Worm (Caenorhabditis elegans): ENCODE results near the gene fbxa-144.

The fbxa-144 gene

DNA sequence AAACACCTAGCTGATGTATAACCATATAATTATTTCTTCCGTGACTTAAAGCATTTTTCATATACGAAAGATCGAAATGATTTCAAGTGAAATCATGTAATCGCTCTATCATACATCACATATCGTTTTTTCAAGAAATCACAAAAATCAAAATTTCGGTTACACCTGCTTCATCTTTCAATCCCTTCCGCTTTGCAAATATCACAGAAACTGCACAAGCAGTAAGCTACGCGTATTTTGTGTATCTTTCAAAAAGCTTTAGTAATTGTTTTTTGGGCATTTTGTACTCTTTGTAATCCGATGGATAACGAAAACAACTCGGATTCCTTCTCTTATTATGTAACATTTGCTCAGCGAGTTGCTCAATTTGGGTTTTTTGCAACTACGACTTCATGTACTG lies 17.2 kb downstream of the fbxa-144 start, which contains the start of gene str-25:
str-25 (plus strand) TSS at position 301 of the 400 bp plus-strand sequence.
- TF ChIP-seq tbx-2 (tag; optimal IDR thresholded peaks at IDR 0.05): no peak
- TF ChIP-seq dmd-4 (tag; optimal IDR thresholded peaks at IDR 0.05; ENCODE audit: borderline replicate concordance): no peak
- TF ChIP-seq fkh-10 (GFP tag; optimal IDR thresholded peaks at IDR 0.05): no peak
- no peak for TF ChIP-seq che-1 (tag; optimal IDR thresholded peaks at IDR 0.05)
- no peak for TF ChIP-seq C08G9.2 (tag; optimal IDR thresholded peaks at IDR 0.05)
- TF ChIP-seq hlh-15 (tag; optimal IDR thresholded peaks at IDR 0.05): no peak
- TF ChIP-seq ceh-24 (tag; optimal IDR thresholded peaks at IDR 0.05): no peak
- no peak for TF ChIP-seq lin-11 (tag; optimal IDR thresholded peaks at IDR 0.05)
- no peak for TF ChIP-seq K02D7.2 (tag; optimal IDR thresholded peaks at IDR 0.05)
- TF ChIP-seq hlh-8 (tag; optimal IDR thresholded peaks at IDR 0.05): no peak
- TF ChIP-seq sox-2 (GFP tag; IDR thresholded peaks at IDR 0.05): no peak
- TF ChIP-seq ceh-34 (tag; optimal IDR thresholded peaks at IDR 0.05): no peak
- TF ChIP-seq odd-2 (tag; optimal IDR thresholded peaks at IDR 0.05): no peak
- no peak for TF ChIP-seq fax-1 (tag; optimal IDR thresholded peaks at IDR 0.05)
- TF ChIP-seq pha-2 (tag; optimal IDR thresholded peaks at IDR 0.05): no peak
- no peak for TF ChIP-seq unc-55 (GFP tag; optimal IDR thresholded peaks at IDR 0.05)
- TF ChIP-seq pha-4 (tag; optimal IDR thresholded peaks at IDR 0.05): no peak
- TF ChIP-seq ama-1 (optimal IDR thresholded peaks at IDR 0.05): no peak
- no peak for TF ChIP-seq F13H6.1 (tag; optimal IDR thresholded peaks at IDR 0.05)

DNA sequence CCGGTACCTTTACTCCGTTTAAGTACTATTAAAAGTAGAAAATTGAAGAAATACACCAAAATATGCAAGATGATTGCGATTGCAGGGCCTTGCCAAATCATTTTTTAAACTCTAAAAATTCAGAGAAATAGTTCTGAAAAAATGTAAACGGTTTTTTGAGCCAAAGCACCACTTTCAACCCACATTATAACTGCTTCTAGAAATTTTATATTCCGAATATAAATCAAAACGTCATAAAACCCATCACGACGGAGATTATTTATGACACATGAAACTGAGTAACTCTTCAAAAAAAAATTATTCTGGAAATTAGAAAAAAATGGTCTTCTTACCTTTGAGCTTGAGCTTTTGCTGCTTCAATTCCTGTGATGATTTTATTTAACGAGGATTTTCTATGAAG lies 18.4 kb downstream of the fbxa-144 start, which contains the start of gene srxa-16:
srxa-16 (minus strand) TSS at position 101 of the 400 bp plus-strand sequence.
- no peak for TF ChIP-seq elt-4 (tag; optimal IDR thresholded peaks at IDR 0.05)
- TF ChIP-seq fax-1 (tag; optimal IDR thresholded peaks at IDR 0.05): no peak
- no peak for TF ChIP-seq ceh-18 (tag; optimal IDR thresholded peaks at IDR 0.05)
- TF ChIP-seq dve-1 (tag; optimal IDR thresholded peaks at IDR 0.05): no peak
- no peak for TF ChIP-seq T23F11.4 (GFP tag; optimal IDR thresholded peaks at IDR 0.05)
- no peak for TF ChIP-seq ztf-16 (tag; optimal IDR thresholded peaks at IDR 0.05)
- TF ChIP-seq pqm-1 (tag; optimal IDR thresholded peaks at IDR 0.05): no peak
- no peak for TF ChIP-seq ceh-19 (GFP tag; optimal IDR thresholded peaks at IDR 0.05)
- TF ChIP-seq pha-2 (tag; optimal IDR thresholded peaks at IDR 0.05): no peak
- no peak for TF ChIP-seq sox-4 (tag; optimal IDR thresholded peaks at IDR 0.05)
- TF ChIP-seq ceh-31 (tag; optimal IDR thresholded peaks at IDR 0.05): no peak
- TF ChIP-seq ceh-34 (tag; optimal IDR thresholded peaks at IDR 0.05): no peak
- no peak for TF ChIP-seq K09A11.1 (tag; optimal IDR thresholded peaks at IDR 0.05; ENCODE audit: insufficient read depth)

DNA sequence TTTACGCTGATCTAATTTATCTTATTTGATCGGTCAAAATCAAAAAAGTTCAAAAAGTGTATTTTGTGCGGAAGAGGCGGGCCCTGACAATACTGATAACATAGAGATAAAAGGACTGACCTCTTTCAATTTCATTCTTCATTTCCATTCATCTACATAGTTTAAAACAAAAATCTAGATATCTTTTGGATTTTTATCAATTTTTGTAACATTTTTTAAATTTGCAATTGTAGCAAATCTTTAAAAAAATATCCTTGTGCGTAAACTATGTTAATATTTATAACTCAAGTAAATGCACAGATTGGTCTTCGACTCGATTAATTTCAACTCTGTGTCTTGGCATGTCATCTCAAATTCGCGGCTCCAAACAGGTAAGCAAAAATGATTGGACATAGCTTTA lies 29.0 kb downstream of the fbxa-144 start, which contains the start of gene argk-1:
argk-1 (plus strand) TSS at position 301 of the 400 bp plus-strand sequence.
- TF ChIP-seq nhr-11 (tag; optimal IDR thresholded peaks at IDR 0.05): no peak
- no peak for TF ChIP-seq ztf-16 (tag; optimal IDR thresholded peaks at IDR 0.05)
- TF ChIP-seq ceh-2 (tag; optimal IDR thresholded peaks at IDR 0.05): no peak
- no peak for TF ChIP-seq K02D7.2 (tag; optimal IDR thresholded peaks at IDR 0.05)
- TF ChIP-seq lim-6 (tag; optimal IDR thresholded peaks at IDR 0.05): no peak
- TF ChIP-seq ceh-9 (tag; optimal IDR thresholded peaks at IDR 0.05): no peak
- no peak for TF ChIP-seq che-1 (tag; optimal IDR thresholded peaks at IDR 0.05)
- no peak for TF ChIP-seq eyg-1 (tag; optimal IDR thresholded peaks at IDR 0.05)
- TF ChIP-seq ceh-34 (tag; optimal IDR thresholded peaks at IDR 0.05): no peak
- TF ChIP-seq hlh-15 (tag; optimal IDR thresholded peaks at IDR 0.05): no peak
- TF ChIP-seq dmd-4 (tag; optimal IDR thresholded peaks at IDR 0.05; ENCODE audit: borderline replicate concordance): no peak
- TF ChIP-seq hlh-30 (tag; optimal IDR thresholded peaks at IDR 0.05; ENCODE audit: insufficient read depth): no peak
- TF ChIP-seq ama-1 (optimal IDR thresholded peaks at IDR 0.05): no peak

DNA sequence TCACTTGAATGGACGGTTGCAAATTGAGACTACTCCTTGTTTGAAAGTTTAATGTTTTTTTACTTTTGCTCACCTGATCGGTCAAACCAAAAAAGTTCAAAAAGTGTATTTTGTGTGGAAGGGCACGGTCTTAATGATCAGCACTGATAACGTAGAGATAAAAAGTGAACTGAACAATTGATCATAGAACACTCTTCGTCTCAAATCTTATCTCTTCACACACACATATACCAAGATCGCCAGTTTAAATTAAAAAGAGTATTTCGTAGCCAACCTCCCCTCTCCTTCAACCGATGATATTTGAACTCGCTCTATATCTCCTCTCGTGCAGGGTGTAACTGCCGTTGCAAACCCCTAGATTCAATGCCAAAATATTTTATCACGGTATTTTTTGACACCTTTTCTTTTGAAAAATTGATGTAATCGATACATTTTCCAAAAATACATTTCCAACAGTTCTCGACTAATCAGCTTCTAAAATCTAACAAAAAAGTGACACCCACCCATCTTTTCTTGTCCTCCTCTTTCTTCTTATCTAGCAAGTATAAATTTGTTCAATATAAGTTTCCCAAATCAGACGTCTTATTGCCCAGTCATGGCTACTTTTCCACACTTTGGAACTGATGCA lies 32.4 kb downstream of the fbxa-144 start, which contains the start of gene cth-1:
cth-1 (plus strand) TSS at position 578 of the 628 bp plus-strand sequence.
- TF ChIP-seq pros-1 (tag; optimal IDR thresholded peaks at IDR 0.05) (no peak), elt-2 (tag; optimal IDR thresholded peaks at IDR 0.05) (peak; percentile 55), ztf-16 (tag; optimal IDR thresholded peaks at IDR 0.05) (no peak), pag-3 (tag; optimal IDR thresholded peaks at IDR 0.05; ENCODE audit: borderline replicate concordance) (no peak), hlh-6 (tag; optimal IDR thresholded peaks at IDR 0.05) (no peak), sox-2 (GFP tag; IDR thresholded peaks at IDR 0.05) (no peak), ahr-1 (tag; optimal IDR thresholded peaks at IDR 0.05) (no peak), K02D7.2 (tag; optimal IDR thresholded peaks at IDR 0.05) (no peak)
